Fruit fly (Drosophila melanogaster) whole organism, embryonic: Measurements from ENCODE around the gene Nak.

ENCODE experiments used
- Aef1 ChIP-seq: fragments of 200-800 bp; sonication (Bioruptor generic); IDR thresholded peaks from 3 replicates; pipeline ENCODE4 v1.3.6; 2022; ENCODE audit warnings: missing biosample characterization, missing genetic modification characterization
- Blimp-1 ChIP-seq: fragments of 200-800 bp; sonication (Bioruptor generic); optimal IDR thresholded peaks from 3 replicates; lab custom pipeline; 2018; ENCODE audit warnings: missing biosample characterization, missing genetic modification characterization, mild to moderate bottlenecking, moderate library complexity, missing genetic modification reagents
- CG1233 ChIP-seq: fragments of 200-800 bp; sonication (Bioruptor generic); optimal IDR thresholded peaks from 4 replicates; lab custom pipeline; 2018; ENCODE audit warnings: missing biosample characterization, mild to moderate bottlenecking, missing genetic modification characterization
- CG12391 ChIP-seq: fragments of 200-800 bp; sonication (Bioruptor generic); optimal IDR thresholded peaks from 3 replicates; lab custom pipeline; 2018; ENCODE audit warnings: missing biosample characterization, mild to moderate bottlenecking, missing genetic modification characterization, moderate library complexity
- CG13424 ChIP-seq: fragments of 200-800 bp; sonication (Bioruptor generic); optimal IDR thresholded peaks from 2 replicates; lab custom pipeline; 2019; ENCODE audit warnings: missing biosample characterization, mild to moderate bottlenecking, missing genetic modification characterization, moderate library complexity
- CG14050 ChIP-seq: fragments of 200-800 bp; sonication (Bioruptor generic); IDR thresholded peaks from 3 replicates; pipeline ENCODE4 v1.3.6; 2022; ENCODE audit warnings: missing biosample characterization, missing genetic modification characterization
- CG15011 ChIP-seq: fragments of 200-800 bp; sonication (Bioruptor generic); optimal IDR thresholded peaks from 3 replicates; lab custom pipeline; 2018; ENCODE audit warnings: missing biosample characterization, mild to moderate bottlenecking, missing genetic modification characterization
- CG15514 ChIP-seq: fragments of 200-800 bp; sonication (Bioruptor generic); optimal IDR thresholded peaks from 3 replicates; lab custom pipeline; 2017; ENCODE audit warnings: missing biosample characterization, missing genetic modification characterization, mild to moderate bottlenecking, moderate library complexity, missing genetic modification reagents
- CG16863 ChIP-seq: fragments of 200-800 bp; sonication (Bioruptor generic); optimal IDR thresholded peaks from 3 replicates; lab custom pipeline; 2016; ENCODE audit warnings: missing biosample characterization, missing genetic modification characterization
- CG17186 ChIP-seq: fragments of 200-800 bp; sonication (Bioruptor generic); optimal IDR thresholded peaks from 3 replicates; lab custom pipeline; 2017; ENCODE audit warnings: missing biosample characterization, missing genetic modification reagents, missing genetic modification characterization
- CG17359 ChIP-seq: fragments of 200-800 bp; sonication (Bioruptor generic); optimal IDR thresholded peaks from 3 replicates; lab custom pipeline; 2018; ENCODE audit warnings: missing biosample characterization, mild to moderate bottlenecking, missing genetic modification characterization, moderate library complexity
- CG17912 ChIP-seq: fragments of 200-800 bp; sonication (Bioruptor generic); optimal IDR thresholded peaks from 2 replicates; lab custom pipeline; 2018; ENCODE audit warnings: missing biosample characterization, mild to moderate bottlenecking, missing genetic modification characterization
- CG1792 ChIP-seq: fragments of 200-800 bp; sonication (Bioruptor generic); optimal IDR thresholded peaks from 2 replicates; lab custom pipeline; 2016; ENCODE audit warnings: missing biosample characterization, missing genetic modification characterization
- CG1832 ChIP-seq: fragments of 200-800 bp; sonication (Bioruptor generic); optimal IDR thresholded peaks from 2 replicates; lab custom pipeline; 2017; ENCODE audit warnings: missing biosample characterization, mild to moderate bottlenecking, missing genetic modification characterization, inconsistent platforms
- CG18476 ChIP-seq: fragments of 200-800 bp; sonication (Bioruptor generic); optimal IDR thresholded peaks from 2 replicates; lab custom pipeline; 2016; ENCODE audit warnings: missing biosample characterization, mild to moderate bottlenecking, missing genetic modification characterization
- CG18619 ChIP-seq: fragments of 200-800 bp; sonication (Bioruptor generic); optimal IDR thresholded peaks from 3 replicates; lab custom pipeline; 2017; ENCODE audit warnings: missing biosample characterization, mild to moderate bottlenecking, missing genetic modification characterization
- CG2199 ChIP-seq: fragments of 200-800 bp; sonication (Bioruptor generic); IDR thresholded peaks from 3 replicates; pipeline ENCODE4 v1.3.6; 2022; ENCODE audit warnings: missing biosample characterization, missing genetic modification characterization
- CG2678 ChIP-seq: fragments of 200-800 bp; sonication (Bioruptor generic); optimal IDR thresholded peaks from 3 replicates; lab custom pipeline; 2019; ENCODE audit warnings: missing biosample characterization, mild to moderate bottlenecking, missing genetic modification characterization, moderate library complexity
- CG31224 ChIP-seq: fragments of 200-800 bp; sonication (Bioruptor generic); IDR thresholded peaks from 2 replicates; pipeline ENCODE4 v1.3.6; 2022; ENCODE audit warnings: missing biosample characterization, missing genetic modification characterization
- CG3281 ChIP-seq: fragments of 200-800 bp; sonication (Bioruptor generic); optimal IDR thresholded peaks from 3 replicates; lab custom pipeline; 2017; ENCODE audit warnings: missing biosample characterization, mild to moderate bottlenecking, missing genetic modification characterization
- CG33213 ChIP-seq: fragments of 200-800 bp; sonication (Bioruptor generic); optimal IDR thresholded peaks from 3 replicates; lab custom pipeline; 2016; ENCODE audit warnings: missing biosample characterization, missing genetic modification characterization
- CG6272 ChIP-seq: fragments of 200-800 bp; sonication (Bioruptor generic); IDR thresholded peaks from 2 replicates; pipeline ENCODE4 v1.3.6; 2022; ENCODE audit warnings: missing biosample characterization, missing genetic modification characterization
- CG6654 ChIP-seq: fragments of 200-800 bp; sonication (Bioruptor generic); optimal IDR thresholded peaks from 2 replicates; lab custom pipeline; 2017; ENCODE audit warnings: missing biosample characterization, mild to moderate bottlenecking, missing genetic modification characterization
- CG6791 ChIP-seq: fragments of 200-800 bp; sonication (Bioruptor generic); IDR thresholded peaks from 3 replicates; pipeline ENCODE4 v1.3.6; 2022; ENCODE audit warnings: missing biosample characterization, missing genetic modification characterization; ENCODE audit not compliant: partially characterized antibody
- CG8388 ChIP-seq: fragments of 200-800 bp; sonication (Bioruptor generic); optimal IDR thresholded peaks from 2 replicates; lab custom pipeline; 2019; ENCODE audit warnings: missing biosample characterization, mild to moderate bottlenecking, missing genetic modification characterization, moderate library complexity
- CG8944 ChIP-seq: fragments of 200-800 bp; sonication (Bioruptor generic); optimal IDR thresholded peaks from 3 replicates; lab custom pipeline; 2016; ENCODE audit warnings: missing biosample characterization, missing genetic modification characterization
- CHES-1-like ChIP-seq: fragments of 200-800 bp; sonication (Bioruptor generic); optimal IDR thresholded peaks from 2 replicates; lab custom pipeline; 2016; ENCODE audit warnings: missing biosample characterization, missing genetic modification characterization
- CkIIα-i1 ChIP-seq: fragments of 200-800 bp; sonication (Bioruptor generic); IDR thresholded peaks from 2 replicates; pipeline ENCODE4 v1.3.6; 2022; ENCODE audit warnings: missing biosample characterization, missing genetic modification characterization
- Dll ChIP-seq: fragments of 200-800 bp; sonication (Bioruptor generic); IDR thresholded peaks from 4 replicates; pipeline ENCODE4 v1.3.6; 2022; ENCODE audit warnings: missing biosample characterization, missing genetic modification characterization; ENCODE audit not compliant: partially characterized antibody
- Fer1 ChIP-seq: fragments of 200-800 bp; sonication (Bioruptor generic); optimal IDR thresholded peaks from 2 replicates; lab custom pipeline; 2017; ENCODE audit warnings: missing biosample characterization, mild to moderate bottlenecking, missing genetic modification characterization
- H15 ChIP-seq: fragments of 200-800 bp; sonication (Bioruptor generic); IDR thresholded peaks from 3 replicates; pipeline ENCODE4 v1.3.6; 2022; ENCODE audit warnings: missing biosample characterization, missing genetic modification characterization
- HLH3B ChIP-seq: fragments of 200-800 bp; sonication (Bioruptor generic); IDR thresholded peaks from 2 replicates; pipeline ENCODE4 v1.3.6; 2022; ENCODE audit warnings: missing biosample characterization, missing genetic modification characterization
- Hmr ChIP-seq: fragments of 200-800 bp; sonication (Bioruptor generic); optimal IDR thresholded peaks from 3 replicates; lab custom pipeline; 2017; ENCODE audit warnings: mild to moderate bottlenecking, missing biosample characterization, missing genetic modification reagents, missing genetic modification characterization
- Kr ChIP-seq: fragments of 200-800 bp; sonication (Bioruptor generic); optimal IDR thresholded peaks from 2 replicates; lab custom pipeline; 2017; ENCODE audit warnings: missing biosample characterization, mild to moderate bottlenecking, missing genetic modification characterization
- Rx ChIP-seq: fragments of 200-800 bp; sonication (Bioruptor generic); IDR thresholded peaks from 2 replicates; pipeline ENCODE4 v1.3.6; 2022; ENCODE audit warnings: missing biosample characterization, missing genetic modification characterization
- Sox102F ChIP-seq: fragments of 200-800 bp; sonication (Bioruptor generic); optimal IDR thresholded peaks from 2 replicates; lab custom pipeline; 2018; ENCODE audit warnings: missing biosample characterization, mild to moderate bottlenecking, missing genetic modification characterization, moderate library complexity
- ash1 ChIP-seq: fragments of 200-800 bp; sonication (Bioruptor generic); optimal IDR thresholded peaks from 2 replicates; lab custom pipeline; 2018; ENCODE audit warnings: missing biosample characterization, mild to moderate bottlenecking, missing genetic modification characterization
- cg ChIP-seq: fragments of 200-800 bp; sonication (Bioruptor generic); optimal IDR thresholded peaks from 3 replicates; lab custom pipeline; 2019; ENCODE audit warnings: missing biosample characterization, mild to moderate bottlenecking, missing genetic modification characterization, moderate library complexity
- dysf ChIP-seq: fragments of 200-800 bp; sonication (Bioruptor generic); IDR thresholded peaks from 3 replicates; pipeline ENCODE4 v1.3.6; 2022; ENCODE audit warnings: missing biosample characterization, missing genetic modification characterization
- fd3F ChIP-seq: fragments of 200-800 bp; sonication (Bioruptor generic); optimal IDR thresholded peaks from 2 replicates; lab custom pipeline; 2018; ENCODE audit warnings: missing biosample characterization, mild to moderate bottlenecking, missing genetic modification characterization, moderate library complexity
- gcm2 ChIP-seq: fragments of 200-800 bp; sonication (Bioruptor generic); optimal IDR thresholded peaks from 2 replicates; lab custom pipeline; 2016; ENCODE audit warnings: missing biosample characterization, missing genetic modification characterization
- hb ChIP-seq: fragments of 200-800 bp; sonication (Bioruptor generic); IDR thresholded peaks from 3 replicates; pipeline ENCODE4 v1.3.6; 2022; ENCODE audit warnings: missing biosample characterization, missing genetic modification characterization; ENCODE audit not compliant: partially characterized antibody
- maf-S ChIP-seq: fragments of 200-800 bp; sonication (Bioruptor generic); optimal IDR thresholded peaks from 2 replicates; lab custom pipeline; 2016; ENCODE audit warnings: missing biosample characterization, missing genetic modification characterization
- mirr ChIP-seq: fragments of 200-800 bp; sonication (Bioruptor generic); optimal IDR thresholded peaks from 3 replicates; lab custom pipeline; 2018; ENCODE audit warnings: missing biosample characterization, mild to moderate bottlenecking, missing genetic modification characterization
- otp ChIP-seq: fragments of 200-800 bp; sonication (Bioruptor generic); IDR thresholded peaks from 3 replicates; pipeline ENCODE4, ENCODE4 v1.3.6; 2022; ENCODE audit warnings: missing biosample characterization, missing genetic modification characterization
- pnt ChIP-seq: fragments of 200-800 bp; sonication (Bioruptor generic); optimal IDR thresholded peaks from 3 replicates; lab custom pipeline; 2016; ENCODE audit warnings: missing biosample characterization, missing genetic modification characterization
- repo ChIP-seq: fragments of 200-800 bp; sonication (Bioruptor generic); optimal IDR thresholded peaks from 2 replicates; lab custom pipeline; 2016; ENCODE audit warnings: missing biosample characterization, missing genetic modification characterization
- tin ChIP-seq: fragments of 200-800 bp; sonication (Bioruptor generic); optimal IDR thresholded peaks from 3 replicates; lab custom pipeline; 2016; ENCODE audit warnings: missing biosample characterization, missing genetic modification characterization
- zf30C ChIP-seq: fragments of 200-800 bp; sonication (Bioruptor generic); optimal IDR thresholded peaks from 3 replicates; lab custom pipeline; 2018; ENCODE audit warnings: missing biosample characterization, mild to moderate bottlenecking, missing genetic modification characterization

The Nak gene

DNA sequence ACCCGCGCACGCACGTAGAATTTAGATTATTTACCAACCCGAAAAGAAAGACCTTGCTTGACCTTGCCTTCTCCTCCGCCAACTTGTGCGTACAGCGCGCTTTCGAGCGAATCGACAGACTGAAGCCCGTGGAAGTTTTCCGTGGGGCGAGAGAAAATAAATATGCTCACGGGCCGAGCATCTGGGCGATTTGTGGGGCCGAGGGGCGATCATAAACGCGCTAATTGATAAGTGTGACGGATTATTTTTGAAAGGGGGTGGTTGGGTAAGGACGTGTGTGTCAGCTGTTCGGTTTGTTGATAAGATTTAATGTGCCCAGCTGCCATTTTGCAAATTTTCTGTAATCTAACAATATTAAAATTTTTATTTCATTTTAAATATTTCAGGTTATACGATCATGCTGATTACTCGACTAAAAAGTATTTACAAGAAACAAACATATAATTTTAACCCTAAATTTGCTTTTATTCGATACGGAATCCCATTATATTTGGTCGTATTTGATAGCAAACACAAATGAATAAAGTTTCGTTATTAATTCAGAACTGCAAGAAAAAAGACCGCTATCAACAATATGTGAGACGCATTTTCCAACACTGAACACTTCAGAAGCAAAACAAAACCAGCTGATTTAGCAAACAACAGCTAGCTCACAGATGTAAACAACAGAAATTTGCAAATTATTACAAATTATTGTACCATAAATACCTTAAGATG is 5.7 kb upstream of the Nak start, which contains the start of the genes L2HGDH and CG10431 (continued):
- peak; percentile 39 for TF ChIP-seq CG1233 (GFP tag; lab: Kevin White, UChicago)
- peak; percentile 32 for TF ChIP-seq Blimp-1 (GFP tag; lab: Kevin White, UChicago)
- peak; percentile 64 for TF ChIP-seq Fer1 (GFP tag; lab: Kevin White, UChicago)
- TF ChIP-seq CG14050 (GFP tag; lab: Robert Waterston, UW) = no peak
- no peak for TF ChIP-seq hb
- TF ChIP-seq CG8388 (GFP tag; lab: Kevin White, UChicago) = peak; percentile 43
- peak; percentile 5 for TF ChIP-seq CG8944 (GFP tag; lab: Kevin White, UChicago)
- TF ChIP-seq dysf (GFP tag; lab: Robert Waterston, UW) = peak; percentile 44; the same call in 1 of the 3 replicates
- TF ChIP-seq CG2199 = no peak
- TF ChIP-seq CG2678 (tag; lab: Kevin White, UChicago) = peak; percentile 75
- no peak for TF ChIP-seq CG6654
- no peak for TF ChIP-seq CG6272
- TF ChIP-seq Rx (GFP tag; lab: Robert Waterston, UW) = no peak
- no peak for TF ChIP-seq CkIIα-i1 (GFP tag; lab: Robert Waterston, UW)
- TF ChIP-seq CG16863 (GFP tag; lab: Kevin White, UChicago) = no peak
- TF ChIP-seq zf30C = no peak
- TF ChIP-seq tin = peak; percentile 69
- peak; percentile 55 for TF ChIP-seq Sox102F
- no peak for TF ChIP-seq H15 (GFP tag; lab: Robert Waterston, UW)
- TF ChIP-seq otp (GFP tag; lab: Robert Waterston, UW) = peak; percentile 89
- TF ChIP-seq CG12391 (tag; lab: Kevin White, UChicago) = peak; percentile 85
- TF ChIP-seq CG3281 (GFP tag; lab: Kevin White, UChicago) = peak; percentile 57
- TF ChIP-seq gcm2 (GFP tag; lab: Kevin White, UChicago) = no peak
- TF ChIP-seq HLH3B (GFP tag; lab: Robert Waterston, UW) = no peak
- TF ChIP-seq CG6791 (GFP tag; lab: Robert Waterston, UW) = no peak
- peak; percentile 44 for TF ChIP-seq fd3F
- TF ChIP-seq maf-S (GFP tag; lab: Kevin White, UChicago) = peak; percentile 5
- peak; percentile 38; the same call in 1 of the 4 replicates for TF ChIP-seq Dll (GFP tag; lab: Robert Waterston, UW)
- TF ChIP-seq CG17186 (GFP tag; lab: Kevin White, UChicago) = peak; percentile 53
- no peak for TF ChIP-seq CG31224 (GFP tag; lab: Robert Waterston, UW)
- TF ChIP-seq repo (GFP tag; lab: Kevin White, UChicago) = peak; percentile 30
- TF ChIP-seq CG15514 = peak; percentile 65
- TF ChIP-seq CG17912 (GFP tag; lab: Kevin White, UChicago) = no peak
- TF ChIP-seq pnt (GFP tag; lab: Kevin White, UChicago) = peak; percentile 8
- TF ChIP-seq Aef1 (GFP tag; lab: Robert Waterston, UW) = no peak
- peak; percentile 75 for TF ChIP-seq Hmr (GFP tag; lab: Kevin White, UChicago)
- TF ChIP-seq cg (GFP tag; lab: Kevin White, UChicago) = no peak
- TF ChIP-seq CG15011 (GFP tag; lab: Kevin White, UChicago) = peak; percentile 2
- peak; percentile 67 for TF ChIP-seq mirr (GFP tag; lab: Kevin White, UChicago)
- peak; percentile 54 for TF ChIP-seq CG17359 (tag; lab: Kevin White, UChicago)
- peak; percentile 62 for TF ChIP-seq CG18476 (GFP tag; lab: Kevin White, UChicago)
- TF ChIP-seq CG13424 (tag; lab: Kevin White, UChicago) = peak; percentile 75
- no peak for TF ChIP-seq Kr (GFP tag; lab: Kevin White, UChicago)
- TF ChIP-seq CG33213 (GFP tag; lab: Kevin White, UChicago) = no peak
- TF ChIP-seq CG1832 = no peak
- TF ChIP-seq CG1792 (GFP tag; lab: Kevin White, UChicago) = peak; percentile 5
- peak; percentile 12 for TF ChIP-seq CHES-1-like (GFP tag; lab: Kevin White, UChicago)
- TF ChIP-seq CG18619 (GFP tag; lab: Kevin White, UChicago) = peak; percentile 10
- TF ChIP-seq ash1 (GFP tag; lab: Kevin White, UChicago) = no peak
